Worm (Caenorhabditis elegans) whole organism, L1 larva: Measurements from ENCODE around the gene Y105C5A.26.

ENCODE experiments used
- C34B4.2 ChIP-seq: sonication (generic microtip); optimal IDR thresholded peaks from 2 replicates; lab custom pipeline; 2017; ENCODE audit warnings: mild to moderate bottlenecking, missing genetic modification characterization, missing compliant biosample characterization
- aha-1 ChIP-seq: fragments of 150-350 bp; optimal IDR thresholded peaks from 2 replicates; lab custom pipeline; 2014; ENCODE audit warnings: missing biosample characterization, missing genetic modification characterization
- aly-2 ChIP-seq: fragments of 150-350 bp; optimal IDR thresholded peaks from 2 replicates; lab custom pipeline; 2014; ENCODE audit warnings: missing biosample characterization, missing genetic modification characterization
- ama-1 ChIP-seq: fragments of 150-350 bp; optimal IDR thresholded peaks from 2 replicates; lab custom pipeline; 2014
- blmp-1 ChIP-seq: fragments of 150-350 bp; optimal IDR thresholded peaks from 2 replicates; lab custom pipeline; 2014; ENCODE audit warnings: missing biosample characterization, missing genetic modification characterization
- ceh-8 ChIP-seq: fragments of 200-800 bp; sonication (Bioruptor generic); optimal IDR thresholded peaks from 2 replicates; lab custom pipeline; 2018; ENCODE audit warnings: mild to moderate bottlenecking, missing genetic modification characterization, moderate library complexity, missing compliant biosample characterization
- dpl-1 ChIP-seq, 3 experiments: fragments of 150-350 bp in 2 of 3; sonication (generic microtip) in 1 of 3; optimal IDR thresholded peaks; 2 replicates each; lab custom pipeline; 2014 to 2017; ENCODE audit warnings: missing biosample characterization in 3 of 3, missing genetic modification characterization in 3 of 3, missing genetic modification reagents in 3 of 3
- dsc-1 ChIP-seq: sonication (generic microtip); optimal IDR thresholded peaks from 2 replicates; lab custom pipeline; 2016; ENCODE audit warnings: mild to moderate bottlenecking, missing genetic modification characterization, missing compliant biosample characterization
- efl-3 ChIP-seq: fragments of 200-800 bp; sonication (Bioruptor generic); optimal IDR thresholded peaks from 2 replicates; lab custom pipeline; 2018; ENCODE audit warnings: mild to moderate bottlenecking, missing genetic modification characterization, missing compliant biosample characterization
- egl-13 ChIP-seq: sonication (generic microtip); optimal IDR thresholded peaks from 2 replicates; lab custom pipeline; 2016; ENCODE audit warnings: missing genotype, missing genetic modification reagents, missing genetic modification characterization, missing compliant biosample characterization
- elt-2 ChIP-seq: sonication (generic microtip); optimal IDR thresholded peaks from 2 replicates; lab custom pipeline; 2016; ENCODE audit warnings: missing genetic modification characterization, mild to moderate bottlenecking, inconsistent platforms, missing compliant biosample characterization, missing genetic modification reagents
- elt-3 ChIP-seq, 6 experiments: fragments of 150-350 bp in 1 of 6; sonication (generic microtip); optimal IDR thresholded peaks; 2 replicates each; lab custom pipeline; 2017 to 2018; ENCODE audit warnings: missing biosample characterization in 6 of 6, missing genetic modification characterization in 6 of 6, inconsistent platforms in 1 of 6
- ets-5 ChIP-seq: fragments of 200-800 bp; sonication (Bioruptor generic); IDR thresholded peaks from 2 replicates; pipeline ENCODE4 v1.3.6; 2022; ENCODE audit warnings: missing genetic modification characterization, missing compliant biosample characterization
- fkh-8 ChIP-seq: sonication (generic microtip); optimal IDR thresholded peaks from 2 replicates; lab custom pipeline; 2016; ENCODE audit warnings: mild to moderate bottlenecking, missing genetic modification characterization, missing compliant biosample characterization
- fos-1 ChIP-seq: fragments of 150-350 bp; optimal IDR thresholded peaks from 2 replicates; lab custom pipeline; 2014; ENCODE audit warnings: missing biosample characterization, missing genetic modification characterization
- grh-1 ChIP-seq: fragments of 200-800 bp; sonication (Bioruptor generic); IDR thresholded peaks from 2 replicates; pipeline ENCODE4 v1.3.6; 2022; ENCODE audit warnings: missing genetic modification reagents, missing genetic modification characterization, missing compliant biosample characterization
- hlh-17 ChIP-seq: fragments of 200-800 bp; sonication (Bioruptor generic); optimal IDR thresholded peaks from 2 replicates; lab custom pipeline; 2018; ENCODE audit warnings: missing genetic modification characterization, mild to moderate bottlenecking, missing compliant biosample characterization, moderate library complexity, borderline replicate concordance
- hlh-4 ChIP-seq: sonication (generic microtip); optimal IDR thresholded peaks from 2 replicates; lab custom pipeline; 2016; ENCODE audit warnings: mild to moderate bottlenecking, missing genetic modification characterization, missing compliant biosample characterization
- isw-1 ChIP-seq: fragments of 200-800 bp; sonication (Bioruptor generic); IDR thresholded peaks from 2 replicates; pipeline ENCODE4 v1.3.6; 2022; ENCODE audit warnings: missing genetic modification characterization, missing compliant biosample characterization
- jun-1 ChIP-seq: fragments of 150-350 bp; optimal IDR thresholded peaks from 2 replicates; lab custom pipeline; 2014; ENCODE audit warnings: missing biosample characterization, missing genetic modification reagents, missing genetic modification characterization
- lin-14 ChIP-seq: fragments of 200-800 bp; sonication (Bioruptor generic); optimal IDR thresholded peaks from 2 replicates; lab custom pipeline; 2018; ENCODE audit warnings: mild to moderate bottlenecking, missing genetic modification characterization, moderate library complexity, missing compliant biosample characterization
- lin-15B ChIP-seq: fragments of 150-350 bp; sonication (generic microtip); optimal IDR thresholded peaks from 3 replicates; lab custom pipeline; 2014; ENCODE audit warnings: missing biosample characterization, missing genetic modification characterization
- lin-35 ChIP-seq, 2 experiments: fragments of 150-350 bp; optimal IDR thresholded peaks; 2 replicates each; lab custom pipeline; 2014; ENCODE audit warnings: missing biosample characterization in 2 of 2, missing genetic modification characterization in 2 of 2, missing genetic modification reagents in 2 of 2
- lin-39 ChIP-seq: fragments of 150-350 bp; optimal IDR thresholded peaks from 2 replicates; lab custom pipeline; 2014; ENCODE audit warnings: missing biosample characterization, missing genetic modification reagents, missing genetic modification characterization
- lir-3 ChIP-seq: sonication (generic microtip); optimal IDR thresholded peaks from 2 replicates; lab custom pipeline; 2016; ENCODE audit warnings: mild to moderate bottlenecking, missing genetic modification characterization, moderate library complexity, missing compliant biosample characterization; ENCODE audit not compliant: poor library complexity
- lsy-2 ChIP-seq, 2 experiments: fragments of 150-350 bp; optimal IDR thresholded peaks; 2 replicates each; lab custom pipeline; 2014; ENCODE audit warnings: missing biosample characterization in 2 of 2, missing genetic modification characterization in 2 of 2
- mdl-1 ChIP-seq, 2 experiments: fragments of 150-350 bp; optimal IDR thresholded peaks; 2 replicates each; lab custom pipeline; 2014 to 2017; ENCODE audit warnings: missing biosample characterization in 2 of 2, missing genetic modification characterization in 2 of 2, inconsistent platforms in 1 of 2
- nhr-11 ChIP-seq: fragments of 150-350 bp; optimal IDR thresholded peaks from 2 replicates; lab custom pipeline; 2014; ENCODE audit warnings: missing biosample characterization, missing genetic modification characterization
- nhr-12 ChIP-seq: sonication (generic microtip); optimal IDR thresholded peaks from 2 replicates; lab custom pipeline; 2017; ENCODE audit warnings: missing biosample characterization, missing genetic modification characterization
- nhr-19 ChIP-seq: fragments of 200-800 bp; sonication (Bioruptor generic); conservative IDR thresholded peaks from 2 replicates; pipeline ENCODE4 v1.3.6; 2022; ENCODE audit warnings: missing genetic modification characterization, missing compliant biosample characterization
- nhr-237 ChIP-seq: fragments of 150-350 bp; optimal IDR thresholded peaks from 2 replicates; lab custom pipeline; 2014; ENCODE audit warnings: missing biosample characterization, missing genetic modification characterization
- nhr-28 ChIP-seq: fragments of 150-350 bp; optimal IDR thresholded peaks from 2 replicates; lab custom pipeline; 2014; ENCODE audit warnings: missing biosample characterization, missing genetic modification characterization
- nhr-47 ChIP-seq: sonication (generic microtip); optimal IDR thresholded peaks from 2 replicates; lab custom pipeline; 2016; ENCODE audit warnings: mild to moderate bottlenecking, missing genetic modification characterization, moderate library complexity, missing compliant biosample characterization
- nhr-76 ChIP-seq: sonication (generic microtip); optimal IDR thresholded peaks from 2 replicates; lab custom pipeline; 2017; ENCODE audit warnings: missing biosample characterization, missing genetic modification characterization
- nhr-77 ChIP-seq: fragments of 150-350 bp; optimal IDR thresholded peaks from 2 replicates; lab custom pipeline; 2014; ENCODE audit warnings: missing biosample characterization, missing genetic modification characterization
- nhr-90 ChIP-seq: sonication (generic microtip); optimal IDR thresholded peaks from 2 replicates; lab custom pipeline; 2016; ENCODE audit warnings: mild to moderate bottlenecking, missing genetic modification characterization, missing compliant biosample characterization; ENCODE audit not compliant: poor library complexity
- pax-3 ChIP-seq: fragments of 200-800 bp; sonication (Bioruptor generic); optimal IDR thresholded peaks from 2 replicates; lab custom pipeline; 2018; ENCODE audit warnings: mild to moderate bottlenecking, missing genetic modification characterization, moderate library complexity, missing compliant biosample characterization
- pqm-1 ChIP-seq: sonication (generic microtip); optimal IDR thresholded peaks from 3 replicates; lab custom pipeline; 2017; ENCODE audit warnings: missing biosample characterization, missing genetic modification characterization
- snu-23 ChIP-seq: sonication (generic microtip); optimal IDR thresholded peaks from 2 replicates; lab custom pipeline; 2016; ENCODE audit warnings: missing genetic modification characterization, missing compliant biosample characterization
- sptf-1 ChIP-seq: fragments of 150-350 bp; optimal IDR thresholded peaks from 2 replicates; lab custom pipeline; 2014; ENCODE audit warnings: missing biosample characterization, missing genetic modification characterization
- sup-37 ChIP-seq: fragments of 200-800 bp; sonication (Bioruptor generic); optimal IDR thresholded peaks from 2 replicates; lab custom pipeline; 2018; ENCODE audit warnings: mild to moderate bottlenecking, missing genetic modification characterization, missing compliant biosample characterization
- swsn-7 ChIP-seq: sonication (generic microtip); optimal IDR thresholded peaks from 2 replicates; lab custom pipeline; 2016; ENCODE audit warnings: missing genetic modification characterization, missing compliant biosample characterization
- tbx-2 ChIP-seq: sonication (generic microtip); optimal IDR thresholded peaks from 2 replicates; lab custom pipeline; 2016; ENCODE audit warnings: missing genetic modification characterization, missing compliant biosample characterization
- unc-130 ChIP-seq: fragments of 150-350 bp; optimal IDR thresholded peaks from 2 replicates; lab custom pipeline; 2017; ENCODE audit warnings: missing biosample characterization, missing genetic modification characterization, inconsistent platforms
- unc-86 ChIP-seq: sonication (generic microtip); optimal IDR thresholded peaks from 2 replicates; lab custom pipeline; 2016; ENCODE audit warnings: missing genetic modification characterization, missing compliant biosample characterization
- unc-98 ChIP-seq: fragments of 200-800 bp; sonication (Bioruptor generic); IDR thresholded peaks from 2 replicates; pipeline ENCODE4 v1.3.6; 2022; ENCODE audit warnings: missing genetic modification characterization, missing compliant biosample characterization
- vab-15 ChIP-seq: sonication (generic microtip); optimal IDR thresholded peaks from 2 replicates; lab custom pipeline; 2017; ENCODE audit warnings: missing genotype, mild to moderate bottlenecking, missing genetic modification characterization, missing compliant biosample characterization
- xbp-1 ChIP-seq: sonication (generic microtip); optimal IDR thresholded peaks from 2 replicates; lab custom pipeline; 2016; ENCODE audit warnings: missing genetic modification characterization, missing compliant biosample characterization
- zag-1 ChIP-seq: fragments of 150-350 bp; optimal IDR thresholded peaks from 2 replicates; lab custom pipeline; 2014; ENCODE audit warnings: missing biosample characterization, missing genetic modification characterization
- zip-4 ChIP-seq: fragments of 200-800 bp; sonication (Bioruptor generic); optimal IDR thresholded peaks from 2 replicates; lab custom pipeline; 2018; ENCODE audit warnings: mild to moderate bottlenecking, missing genetic modification characterization, moderate library complexity, missing compliant biosample characterization

Y105C5A.26 gene

ce11 chrIV:15701962-15702361 lies 20.6 kb upstream of the Y105C5A.26 start (continued):
- TF ChIP-seq sptf-1 (tag; lab: Kevin White, UChicago) (no peak), blmp-1 (tag; lab: Kevin White, UChicago) (peak; percentile 65), vab-15 (tag; lab: Kevin White, UChicago) (peak; percentile 38), nhr-47 (tag; lab: Kevin White, UChicago) (peak; percentile 27), mdl-1 (tag; optimal IDR thresholded peaks at IDR 0.05; lab: Kevin White, UChicago) (peak in 1 of 2 experiments; percentile 20), elt-2 (tag; lab: Kevin White, UChicago) (peak; percentile 76), dsc-1 (tag; lab: Kevin White, UChicago) (peak; percentile 51), nhr-12 (tag; lab: Kevin White, UChicago) (no peak), isw-1 (GFP tag; lab: Robert Waterston, UW) (no peak), elt-3 (tag; optimal IDR thresholded peaks at IDR 0.05; lab: Kevin White, UChicago) (peak in 1 of 6 experiments; percentile 58)

ce11 chrIV:15701459-15701858 lies 20.1 kb upstream of the Y105C5A.26 start:
- TF ChIP-seq dpl-1 (GFP tag; optimal IDR thresholded peaks at IDR 0.05; lab: Kevin White, UChicago) (no peak), nhr-76 (tag; lab: Kevin White, UChicago) (no peak), pqm-1 (no peak), pax-3 (tag; lab: Kevin White, UChicago) (no peak), C34B4.2 (tag; lab: Kevin White, UChicago) (no peak), grh-1 (GFP tag; lab: Robert Waterston, UW) (no peak), ama-1 (lab: Kevin White, UChicago) (no peak), lsy-2 (tag; optimal IDR thresholded peaks at IDR 0.05; lab: Kevin White, UChicago) (no peak), zip-4 (GFP tag; lab: Kevin White, UChicago) (no peak), hlh-4 (tag; lab: Kevin White, UChicago) (no peak), hlh-17 (GFP tag; lab: Kevin White, UChicago) (no peak), jun-1 (no peak), unc-98 (no peak), lin-14 (GFP tag; lab: Kevin White, UChicago) (no peak), nhr-28 (tag; lab: Kevin White, UChicago) (no peak), ets-5 (no peak), nhr-19 (GFP tag; lab: Robert Waterston, UW) (no peak), lin-15B (tag; lab: Kevin White, UChicago) (no peak), swsn-7 (tag; lab: Kevin White, UChicago) (no peak)

- TF ChIP-seq egl-13 (tag; lab: Kevin White, UChicago): peak; percentile 70
- peak; percentile 3 for TF ChIP-seq jun-1
- TF ChIP-seq nhr-237 (tag; lab: Kevin White, UChicago): no peak
- peak; percentile 28 for TF ChIP-seq nhr-11 (tag; lab: Kevin White, UChicago)
- peak; percentile 82 for TF ChIP-seq unc-86
- TF ChIP-seq unc-130 (tag; lab: Kevin White, UChicago): no peak
- no peak for TF ChIP-seq aha-1
- TF ChIP-seq efl-3 (GFP tag; lab: Kevin White, UChicago): no peak
- no peak for TF ChIP-seq lir-3
- peak; percentile 10 for TF ChIP-seq nhr-77 (tag; lab: Kevin White, UChicago)
- no peak for TF ChIP-seq pax-3 (tag; lab: Kevin White, UChicago)
- peak; percentile 8 for TF ChIP-seq lin-15B (tag; lab: Kevin White, UChicago)
- no peak for TF ChIP-seq ceh-8 (GFP tag; lab: Kevin White, UChicago)
- peak; percentile 62 for TF ChIP-seq fos-1 (tag; lab: Kevin White, UChicago)
- TF ChIP-seq nhr-90 (tag; lab: Kevin White, UChicago): no peak
- TF ChIP-seq tbx-2 (tag; lab: Kevin White, UChicago): peak; percentile 80
- TF ChIP-seq lin-35 (GFP tag; optimal IDR thresholded peaks at IDR 0.05; lab: Kevin White, UChicago): peak in 1 of 2 experiments; percentile 52
- TF ChIP-seq sup-37: no peak
- TF ChIP-seq snu-23 (GFP tag; lab: Kevin White, UChicago): peak; percentile 76
- TF ChIP-seq xbp-1 (tag; lab: Kevin White, UChicago): peak; percentile 58
- peak; percentile 86 for TF ChIP-seq fkh-8
- TF ChIP-seq zag-1 (tag; lab: Kevin White, UChicago): peak; percentile 55
- TF ChIP-seq mdl-1 (tag; optimal IDR thresholded peaks at IDR 0.05; lab: Kevin White, UChicago): peak; percentile 69 to 73
- peak; percentile 57 to 83 for TF ChIP-seq lsy-2 (tag; optimal IDR thresholded peaks at IDR 0.05; lab: Kevin White, UChicago)
- TF ChIP-seq lin-39 (tag; lab: Kevin White, UChicago): peak; percentile 32
- TF ChIP-seq aly-2 (tag; lab: Kevin White, UChicago): no peak
- no peak for TF ChIP-seq C34B4.2 (tag; lab: Kevin White, UChicago)
Observed at ce11 chrIV:15696786-15697185, 15.4 kb upstream of the Y105C5A.26 start.
